Fruit fly (Drosophila melanogaster) whole organism, wandering third instar larva: ENCODE results near the gene CG13838.

ENCODE experiments used
- Abd-B ChIP-seq: fragments of >200 bp; optimal IDR thresholded peaks from 2 replicates; lab custom pipeline; 2017; ENCODE audit warnings: missing biosample characterization, missing genetic modification characterization
- CG32264 ChIP-seq: fragments of 200-800 bp; sonication (Bioruptor generic); optimal IDR thresholded peaks from 2 replicates; lab custom pipeline; 2016; ENCODE audit warnings: missing biosample characterization, missing genetic modification characterization
- CrebA ChIP-seq: fragments of 200-800 bp; sonication (Bioruptor generic); optimal IDR thresholded peaks from 2 replicates; lab custom pipeline; 2016; ENCODE audit warnings: missing biosample characterization, mild to moderate bottlenecking, missing genetic modification characterization, borderline replicate concordance
- Dif ChIP-seq: fragments of 200-275, 200-300 bp; sonication (Bioruptor generic); optimal IDR thresholded peaks from 2 replicates; lab custom pipeline; 2018; ENCODE audit warnings: missing biosample characterization, missing genetic modification characterization; ENCODE audit not compliant: partially characterized antibody
- GATAd ChIP-seq: sonication (Bioruptor generic); optimal IDR thresholded peaks from 2 replicates; lab custom pipeline; 2016; ENCODE audit warnings: missing biosample characterization, missing genetic modification characterization
- HLH106 ChIP-seq: fragments of 200-800 bp; optimal IDR thresholded peaks from 3 replicates; lab custom pipeline; 2019; ENCODE audit warnings: missing biosample characterization, mild to moderate bottlenecking, missing genetic modification characterization, moderate library complexity
- Hr83 ChIP-seq: fragments of 200-300 bp; sonication (Bioruptor generic); optimal IDR thresholded peaks from 2 replicates; lab custom pipeline; 2016; ENCODE audit warnings: missing biosample characterization, mild to moderate bottlenecking, missing genetic modification characterization, moderate library complexity; ENCODE audit not compliant: poor library complexity, severe bottlenecking
- Jra ChIP-seq: sonication (Bioruptor generic); optimal IDR thresholded peaks from 2 replicates; lab custom pipeline; 2016; ENCODE audit warnings: missing biosample characterization, missing genetic modification characterization
- Myc ChIP-seq: fragments of >200 bp; optimal IDR thresholded peaks from 2 replicates; lab custom pipeline; 2017
- N ChIP-seq: fragments of >200 bp; optimal IDR thresholded peaks from 2 replicates; lab custom pipeline; 2018; ENCODE audit warnings: missing biosample characterization, missing external identifiers, missing genetic modification characterization
- OdsH ChIP-seq: fragments of 200-800 bp; sonication (Bioruptor generic); optimal IDR thresholded peaks from 2 replicates; lab custom pipeline; 2016; ENCODE audit warnings: missing biosample characterization, mild to moderate bottlenecking, missing genetic modification characterization
- Rel ChIP-seq, 2 experiments: fragments of 200-800 bp; sonication (Bioruptor generic) in 1 of 2; optimal IDR thresholded peaks; 2 replicates in 1 of 2; 3 replicates in 1 of 2; lab custom pipeline; 2016 to 2019; ENCODE audit warnings: mild to moderate bottlenecking in 2 of 2, missing biosample characterization in 2 of 2, missing genetic modification characterization in 2 of 2, moderate library complexity in 1 of 2
- Vsx2 ChIP-seq: fragments of 200-300, 225-300 bp; sonication (Bioruptor generic); optimal IDR thresholded peaks from 2 replicates; lab custom pipeline; 2018; ENCODE audit warnings: missing biosample characterization, missing genetic modification characterization; ENCODE audit not compliant: partially characterized antibody
- br ChIP-seq: fragments of 200-800 bp; sonication (Bioruptor generic); optimal IDR thresholded peaks from 2 replicates; lab custom pipeline; 2016; ENCODE audit warnings: missing biosample characterization, missing genetic modification characterization
- brk ChIP-seq: fragments of 200-800 bp; sonication (Bioruptor generic); optimal IDR thresholded peaks from 2 replicates; lab custom pipeline; 2016; ENCODE audit warnings: missing biosample characterization, mild to moderate bottlenecking, missing genetic modification characterization
- dl ChIP-seq, 2 experiments: fragments of 175-275, 200-275 bp in 1 of 2; fragments of 200-275 bp in 1 of 2; sonication (Bioruptor generic); optimal IDR thresholded peaks; lab custom pipeline; 2018; ENCODE audit warnings: mild to moderate bottlenecking in 2 of 2, missing biosample characterization in 2 of 2, missing genetic modification characterization in 2 of 2, moderate library complexity in 2 of 2; ENCODE audit not compliant: partially characterized antibody in 2 of 2, insufficient read depth in 1 of 2
- ey ChIP-seq: fragments of 200-800 bp; sonication (Bioruptor generic); optimal IDR thresholded peaks from 2 replicates; lab custom pipeline; 2016; ENCODE audit warnings: missing biosample characterization, missing genetic modification characterization
- fru ChIP-seq: fragments of 200-800 bp; sonication (Bioruptor generic); optimal IDR thresholded peaks from 3 replicates; lab custom pipeline; 2016; ENCODE audit warnings: missing biosample characterization, mild to moderate bottlenecking, missing genetic modification characterization
- h ChIP-seq: fragments of 200-800 bp; sonication (Bioruptor generic); optimal IDR thresholded peaks from 3 replicates; lab custom pipeline; 2016; ENCODE audit warnings: missing biosample characterization, mild to moderate bottlenecking, missing genetic modification characterization
- jim ChIP-seq: fragments of 175-275, 200-325 bp; sonication (Bioruptor generic); optimal IDR thresholded peaks from 2 replicates; lab custom pipeline; 2016; ENCODE audit warnings: missing biosample characterization, mild to moderate bottlenecking, missing genetic modification characterization
- lola ChIP-seq: fragments of >200 bp; optimal IDR thresholded peaks from 2 replicates; lab custom pipeline; 2017; ENCODE audit warnings: missing biosample characterization, missing genetic modification characterization
- pan ChIP-seq: fragments of >200 bp; optimal IDR thresholded peaks from 2 replicates; lab custom pipeline; 2017
- psq ChIP-seq: fragments of 200-800 bp; sonication (Bioruptor generic); optimal IDR thresholded peaks from 3 replicates; lab custom pipeline; 2017; ENCODE audit warnings: missing biosample characterization, mild to moderate bottlenecking, missing genetic modification characterization, moderate library complexity
- rgr ChIP-seq: fragments of 200-800 bp; sonication (Bioruptor generic); optimal IDR thresholded peaks from 3 replicates; lab custom pipeline; 2016; ENCODE audit warnings: missing biosample characterization, mild to moderate bottlenecking, missing genetic modification characterization
- sage ChIP-seq: fragments of 200-800 bp; sonication (Bioruptor generic); optimal IDR thresholded peaks from 2 replicates; lab custom pipeline; 2016; ENCODE audit warnings: missing biosample characterization, mild to moderate bottlenecking, missing genetic modification characterization
- sv ChIP-seq: fragments of 200-800 bp; sonication (Bioruptor generic); optimal IDR thresholded peaks from 3 replicates; lab custom pipeline; 2016; ENCODE audit warnings: missing biosample characterization, missing genetic modification characterization
- tai ChIP-seq: sonication (Bioruptor generic); optimal IDR thresholded peaks from 2 replicates; lab custom pipeline; 2016; ENCODE audit warnings: missing biosample characterization, missing genetic modification characterization
- usp ChIP-seq: fragments of >200 bp; optimal IDR thresholded peaks from 2 replicates; lab custom pipeline; 2017; ENCODE audit warnings: missing biosample characterization, missing genetic modification characterization

The CG13838 gene

DNA sequence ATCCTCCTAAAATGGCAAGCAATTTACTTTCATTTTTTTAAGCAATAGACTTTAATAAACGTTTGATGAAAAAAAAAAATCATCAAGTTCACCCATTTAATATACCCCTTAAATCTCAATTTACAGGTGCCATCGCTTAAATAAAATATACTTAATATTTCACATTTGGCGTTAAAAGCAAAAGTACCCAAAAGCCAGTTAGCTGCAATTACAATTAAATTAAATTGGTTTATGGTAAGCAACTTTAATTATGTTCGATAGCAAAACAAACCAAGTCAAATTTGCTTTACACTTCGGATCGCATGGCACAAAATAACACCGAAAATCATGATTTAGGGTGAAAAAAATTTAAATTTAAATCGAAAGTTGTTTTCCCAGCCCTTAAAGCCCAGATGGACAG is at the start of gene CG13838:
Gene CG13838, plus strand, starts transcription at position 301 of the 400 bp plus-strand sequence.
- TF ChIP-seq tai: no peak

DNA sequence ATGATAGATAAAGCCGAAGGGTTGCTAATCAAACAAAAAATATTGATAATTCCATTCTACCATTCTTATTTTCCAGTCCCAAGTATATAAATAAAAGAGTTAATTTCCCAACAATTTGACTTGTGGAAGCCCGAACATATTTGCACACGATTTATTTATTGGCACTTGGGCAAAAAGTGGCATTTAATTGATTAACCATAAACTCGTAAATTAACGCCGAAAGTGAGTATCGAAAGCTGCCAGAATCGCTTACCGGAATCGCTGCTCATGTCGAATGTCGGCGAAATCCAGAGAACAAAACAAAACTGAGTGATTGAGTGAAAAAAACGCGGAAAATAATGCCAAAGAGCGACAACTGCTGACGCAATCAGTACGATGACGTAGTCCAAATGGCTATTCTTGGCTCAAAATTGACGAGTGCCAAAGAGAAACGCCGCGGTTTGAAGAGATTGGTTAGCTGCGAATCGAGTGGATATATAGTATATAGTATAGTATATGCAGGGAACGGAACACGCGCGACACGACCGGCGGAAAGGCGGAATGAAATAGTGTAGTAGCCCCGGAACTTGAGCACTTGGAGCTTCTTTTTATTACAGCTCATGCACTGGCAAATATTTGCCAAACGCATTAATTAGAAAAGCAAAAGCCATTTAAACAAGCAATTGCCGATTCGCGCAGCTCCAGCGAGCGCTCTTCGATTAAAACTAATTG is 44.0 kb upstream of the CG13838 start, which contains the start of gene Nha2:
Gene Nha2, minus strand, starts transcription at position 617 of the 711 bp plus-strand sequence.
- no peak for TF ChIP-seq Dif
- TF ChIP-seq Jra (GFP tag; lab: Kevin White, UChicago): no peak
- no peak for TF ChIP-seq Rel (GFP tag; optimal IDR thresholded peaks at IDR 0.05; lab: Kevin White, UChicago)
- TF ChIP-seq Rel (tag; optimal IDR thresholded peaks at IDR 0.05; lab: Kevin White, UChicago): no peak
- TF ChIP-seq sv: no peak
- TF ChIP-seq Myc: no peak
- no peak for TF ChIP-seq N (GFP tag; lab: Kevin White, UChicago)
- no peak for TF ChIP-seq Hr83 (GFP tag; lab: Kevin White, UChicago)
- TF ChIP-seq brk (GFP tag; lab: Kevin White, UChicago): no peak
- TF ChIP-seq jim: no peak
- TF ChIP-seq rgr: no peak
- no peak for TF ChIP-seq psq
- TF ChIP-seq sage (GFP tag; lab: Kevin White, UChicago): no peak

dm6 chr3R:22998623-22999179 is 43.3 kb upstream of the CG13838 start:
- TF ChIP-seq dl (GFP tag; optimal IDR thresholded peaks at IDR 0.05; lab: Kevin White, UChicago; ENCODE audit: insufficient read depth in 1 of 2, partially characterized antibody in 2 of 2): no peak
- TF ChIP-seq Dif: no peak
- TF ChIP-seq tai: no peak
- no peak for TF ChIP-seq ey (GFP tag; lab: Kevin White, UChicago)
- TF ChIP-seq CrebA (GFP tag; lab: Kevin White, UChicago): no peak
- no peak for TF ChIP-seq OdsH (GFP tag; lab: Kevin White, UChicago)
- no peak for TF ChIP-seq usp (GFP tag; lab: Kevin White, UChicago)
- no peak for TF ChIP-seq psq
- no peak for TF ChIP-seq HLH106
- no peak for TF ChIP-seq GATAd (GFP tag; lab: Kevin White, UChicago)
- no peak for TF ChIP-seq br
- no peak for TF ChIP-seq Myc
- TF ChIP-seq CG32264: no peak
- TF ChIP-seq fru (GFP tag; lab: Kevin White, UChicago): no peak
- TF ChIP-seq, all 38 proteins: peak for 0

- TF ChIP-seq Myc (peak; percentile 18), N (GFP tag; lab: Kevin White, UChicago) (peak; percentile 54), dl (GFP tag; optimal IDR thresholded peaks at IDR 0.05; lab: Kevin White, UChicago; ENCODE audit: insufficient read depth in 1 of 2, partially characterized antibody in 2 of 2) (no peak)
Measured at dm6 chr3R:23004161-23004560, 37.9 kb upstream of the CG13838 start.

- TF ChIP-seq lola (no peak), h (GFP tag; lab: Kevin White, UChicago) (no peak), OdsH (GFP tag; lab: Kevin White, UChicago) (no peak), jim (no peak), rgr (no peak), Vsx2 (GFP tag; lab: Kevin White, UChicago) (no peak), pan (no peak), Rel (GFP tag; optimal IDR thresholded peaks at IDR 0.05; lab: Kevin White, UChicago) (no peak), Rel (tag; optimal IDR thresholded peaks at IDR 0.05; lab: Kevin White, UChicago) (no peak), Abd-B (GFP tag; lab: Kevin White, UChicago) (no peak), tai (no peak), fru (GFP tag; lab: Kevin White, UChicago) (no peak), Jra (GFP tag; lab: Kevin White, UChicago) (no peak), CG32264 (no peak)
- TF ChIP-seq, all 38 proteins: peak for 0
Measured at dm6 chr3R:23009480-23010115, 32.4 kb upstream of the CG13838 start.
